Worm (Caenorhabditis elegans) whole organism, L4 larva: ENCODE data around the gene vem-1.

Experiments
- F37D6.2 ChIP-seq: sonication (generic microtip); optimal IDR thresholded peaks from 2 replicates; lab custom pipeline; 2016; ENCODE audit warnings: mild to moderate bottlenecking, missing genetic modification characterization, missing compliant biosample characterization
- F49E8.2 ChIP-seq: sonication (generic microtip); optimal IDR thresholded peaks from 2 replicates; lab custom pipeline; 2016; ENCODE audit warnings: missing compliant biosample characterization, mild to moderate bottlenecking, missing genetic modification characterization, borderline replicate concordance
- R02D3.7 ChIP-seq: fragments of 150-350 bp; sonication (generic microtip); optimal IDR thresholded peaks from 3 replicates; lab custom pipeline; 2014; ENCODE audit warnings: missing biosample characterization, missing genetic modification characterization
- ZK546.5 ChIP-seq, 2 experiments: sonication (generic microtip); optimal IDR thresholded peaks; 2 replicates each; lab custom pipeline; 2017; ENCODE audit warnings: missing biosample characterization in 2 of 2, missing genetic modification characterization in 2 of 2
- attf-4 ChIP-seq: sonication (generic microtip); optimal IDR thresholded peaks from 3 replicates; lab custom pipeline; 2017; ENCODE audit warnings: missing biosample characterization, missing genetic modification characterization
- ceh-82 ChIP-seq: sonication (generic microtip); optimal IDR thresholded peaks from 2 replicates; lab custom pipeline; 2017; ENCODE audit warnings: missing biosample characterization, missing genetic modification characterization
- duxl-1 ChIP-seq: sonication (generic microtip); optimal IDR thresholded peaks from 2 replicates; lab custom pipeline; 2016; ENCODE audit warnings: mild to moderate bottlenecking, missing genetic modification characterization, moderate library complexity, missing compliant biosample characterization; ENCODE audit not compliant: poor library complexity
- jun-1 ChIP-seq: fragments of 150-350 bp; optimal IDR thresholded peaks from 2 replicates; lab custom pipeline; 2014; ENCODE audit warnings: missing biosample characterization, missing genetic modification reagents, missing genetic modification characterization
- madf-5 ChIP-seq, 2 experiments: fragments of 200-800 bp; sonication (Bioruptor generic); IDR thresholded peaks; 2 replicates each; pipeline ENCODE4 v1.3.6; 2022; ENCODE audit warnings: missing compliant biosample characterization in 2 of 2, missing genetic modification characterization in 2 of 2
- nhr-77 ChIP-seq: fragments of 150-350 bp; optimal IDR thresholded peaks from 2 replicates; lab custom pipeline; 2014; ENCODE audit warnings: missing biosample characterization, missing genetic modification characterization
- saeg-2 ChIP-seq: fragments of 200-800 bp; sonication (Bioruptor generic); IDR thresholded peaks from 2 replicates; pipeline ENCODE4 v1.3.6; 2022; ENCODE audit warnings: missing genetic modification reagents, missing genetic modification characterization, missing compliant biosample characterization
- snpc-1.2 ChIP-seq: fragments of 200-800 bp; sonication (Bioruptor generic); IDR thresholded peaks from 2 replicates; pipeline ENCODE4 v1.3.6; 2022; ENCODE audit warnings: missing genetic modification reagents, missing genetic modification characterization, missing compliant biosample characterization

ce11 chrX:8054478-8054877, 33.9 kb downstream of the vem-1 start:
- TF ChIP-seq saeg-2 (GFP tag; lab: Robert Waterston, UW) = no peak
- TF ChIP-seq attf-4 (tag; lab: Kevin White, UChicago) = no peak
- TF ChIP-seq ceh-82 = no peak
- TF ChIP-seq jun-1 (tag; lab: Kevin White, UChicago) = no peak
- no peak for TF ChIP-seq duxl-1 (tag; lab: Kevin White, UChicago)
- no peak for TF ChIP-seq madf-5 (GFP tag; IDR thresholded peaks at IDR 0.05; lab: Robert Waterston, UW)
- no peak for TF ChIP-seq F37D6.2 (tag; lab: Kevin White, UChicago)
- no peak for TF ChIP-seq snpc-1.2 (GFP tag; lab: Robert Waterston, UW)
- no peak for TF ChIP-seq ZK546.5 (tag; optimal IDR thresholded peaks at IDR 0.05; lab: Kevin White, UChicago)
- TF ChIP-seq F49E8.2 (tag; lab: Kevin White, UChicago) = no peak
- no peak for TF ChIP-seq R02D3.7 (tag; lab: Kevin White, UChicago)
- TF ChIP-seq nhr-77 (tag; lab: Kevin White, UChicago) = no peak
